Worm (Caenorhabditis elegans): ENCODE data around the gene F44A6.3.

- TF ChIP-seq dve-1 (tag; optimal IDR thresholded peaks at IDR 0.05; ENCODE audit: insufficient read depth), result no peak
- TF ChIP-seq lin-39 (tag; optimal IDR thresholded peaks at IDR 0.05), result no peak
- TF ChIP-seq ceh-82 (tag; optimal IDR thresholded peaks at IDR 0.05), result no peak
- TF ChIP-seq nhr-76 (tag; optimal IDR thresholded peaks at IDR 0.05), result no peak
- TF ChIP-seq R02D3.7 (tag; optimal IDR thresholded peaks at IDR 0.05), result no peak
- no peak for TF ChIP-seq ZK546.5 (tag; optimal IDR thresholded peaks at IDR 0.05)
- TF ChIP-seq skn-1 (tag; optimal IDR thresholded peaks at IDR 0.05), result no peak
Observed at ce11 chrX:10189244-10189643, 23.3 kb upstream of the F44A6.3 start.
